Worm (Caenorhabditis elegans) whole organism, mixed stage, embryonic: ENCODE results near the gene sra-2.

ENCODE experiments used
- bed-3 ChIP-seq: fragments of 200-800 bp; sonication (Bioruptor generic); optimal IDR thresholded peaks from 3 replicates; lab custom pipeline; 2018; ENCODE audit warnings: mild to moderate bottlenecking, missing genetic modification characterization, moderate library complexity, missing compliant biosample characterization
- blmp-1 ChIP-seq: fragments of 150-350 bp; optimal IDR thresholded peaks from 2 replicates; lab custom pipeline; 2014; ENCODE audit warnings: missing biosample characterization, missing genetic modification characterization
- ceh-39 ChIP-seq: fragments of 150-350 bp; optimal IDR thresholded peaks from 2 replicates; lab custom pipeline; 2014; ENCODE audit warnings: missing biosample characterization, missing genetic modification characterization
- ceh-43 ChIP-seq: fragments of 200-800 bp; sonication (Bioruptor generic); optimal IDR thresholded peaks from 2 replicates; lab custom pipeline; 2018; ENCODE audit warnings: mild to moderate bottlenecking, missing genetic modification characterization, moderate library complexity, missing compliant biosample characterization
- ceh-83 ChIP-seq: fragments of 200-800 bp; sonication (Bioruptor generic); optimal IDR thresholded peaks from 2 replicates; lab custom pipeline; 2018; ENCODE audit warnings: mild to moderate bottlenecking, missing genetic modification characterization, missing compliant biosample characterization
- cnd-1 ChIP-seq: fragments of 200-800 bp; sonication (Bioruptor generic); optimal IDR thresholded peaks from 2 replicates; lab custom pipeline; 2018; ENCODE audit warnings: mild to moderate bottlenecking, missing genetic modification characterization, missing compliant biosample characterization
- elt-1 ChIP-seq: sonication (generic microtip); optimal IDR thresholded peaks from 2 replicates; lab custom pipeline; 2017; ENCODE audit warnings: missing genetic modification characterization, mild to moderate bottlenecking, missing compliant biosample characterization, antibody characterized with exemption, moderate library complexity, borderline replicate concordance; ENCODE audit not compliant: insufficient read depth
- elt-3 ChIP-seq: fragments of 150-350 bp; optimal IDR thresholded peaks from 2 replicates; lab custom pipeline; 2014; ENCODE audit warnings: missing biosample characterization, missing genetic modification characterization
- flh-1 ChIP-seq: fragments of 200-800 bp; sonication (Bioruptor generic); optimal IDR thresholded peaks from 2 replicates; lab custom pipeline; 2018; ENCODE audit warnings: mild to moderate bottlenecking, missing genetic modification characterization, moderate library complexity, missing compliant biosample characterization
- ham-2 ChIP-seq: fragments of 200-800 bp; sonication (Bioruptor generic); optimal IDR thresholded peaks from 2 replicates; lab custom pipeline; 2018; ENCODE audit warnings: mild to moderate bottlenecking, missing genetic modification characterization, missing compliant biosample characterization
- hlh-1 ChIP-seq: fragments of 150-350 bp; optimal IDR thresholded peaks from 2 replicates; lab custom pipeline; 2014; ENCODE audit warnings: missing biosample characterization, missing genetic modification reagents, missing genetic modification characterization
- lin-13 ChIP-seq: fragments of 150-350 bp; optimal IDR thresholded peaks from 2 replicates; lab custom pipeline; 2014; ENCODE audit warnings: missing biosample characterization, missing genetic modification characterization
- lin-32 ChIP-seq: fragments of 200-800 bp; sonication (Bioruptor generic); optimal IDR thresholded peaks from 2 replicates; lab custom pipeline; 2018; ENCODE audit warnings: mild to moderate bottlenecking, missing genetic modification characterization, missing compliant biosample characterization
- lsy-2 ChIP-seq: fragments of 150-350 bp; optimal IDR thresholded peaks from 2 replicates; lab custom pipeline; 2014; ENCODE audit warnings: missing biosample characterization, missing genetic modification characterization
- mab-5 ChIP-seq: fragments of 150-350 bp; optimal IDR thresholded peaks from 2 replicates; lab custom pipeline; 2014; ENCODE audit warnings: missing biosample characterization, missing genetic modification characterization
- mep-1 ChIP-seq: fragments of 150-350 bp; optimal IDR thresholded peaks from 2 replicates; lab custom pipeline; 2017; ENCODE audit warnings: missing biosample characterization, missing genetic modification reagents, missing genetic modification characterization, inconsistent platforms
- mls-2 ChIP-seq: sonication (generic microtip); optimal IDR thresholded peaks from 2 replicates; lab custom pipeline; 2016; ENCODE audit warnings: mild to moderate bottlenecking, missing genetic modification characterization, moderate library complexity, missing compliant biosample characterization
- nhr-12 ChIP-seq: fragments of 150-350 bp; optimal IDR thresholded peaks from 2 replicates; lab custom pipeline; 2014; ENCODE audit warnings: missing biosample characterization, missing genetic modification characterization
- nhr-2 ChIP-seq: fragments of 150-350 bp; optimal IDR thresholded peaks from 2 replicates; lab custom pipeline; 2014; ENCODE audit warnings: missing biosample characterization, missing genetic modification characterization
- nhr-237 ChIP-seq: fragments of 150-350 bp; optimal IDR thresholded peaks from 2 replicates; lab custom pipeline; 2014; ENCODE audit warnings: missing biosample characterization, missing genetic modification characterization
- nhr-28 ChIP-seq: fragments of 150-350 bp; optimal IDR thresholded peaks from 2 replicates; lab custom pipeline; 2014; ENCODE audit warnings: missing biosample characterization, missing genetic modification characterization
- nhr-76 ChIP-seq: sonication (generic microtip); optimal IDR thresholded peaks from 2 replicates; lab custom pipeline; 2017; ENCODE audit warnings: missing biosample characterization, missing genetic modification characterization
- pha-4 ChIP-seq: fragments of 150-350 bp; optimal IDR thresholded peaks from 2 replicates; lab custom pipeline; 2018; ENCODE audit warnings: missing biosample characterization, missing genetic modification reagents, missing genetic modification characterization
- sem-2 ChIP-seq: fragments of 200-800 bp; sonication (Bioruptor generic); optimal IDR thresholded peaks from 2 replicates; lab custom pipeline; 2018; ENCODE audit warnings: mild to moderate bottlenecking, missing genetic modification characterization, missing compliant biosample characterization
- snpc-4 ChIP-seq: fragments of 150-350 bp; optimal IDR thresholded peaks from 2 replicates; lab custom pipeline; 2014; ENCODE audit warnings: missing biosample characterization, missing genetic modification characterization
- tbx-8 ChIP-seq: fragments of 200-800 bp; sonication (Bioruptor generic); optimal IDR thresholded peaks from 2 replicates; lab custom pipeline; 2018; ENCODE audit warnings: mild to moderate bottlenecking, missing genetic modification characterization, moderate library complexity, missing compliant biosample characterization
- unc-120 ChIP-seq: sonication (generic microtip); optimal IDR thresholded peaks from 2 replicates; lab custom pipeline; 2017; ENCODE audit warnings: missing genetic modification characterization, missing compliant biosample characterization; ENCODE audit not compliant: poor library complexity, severe bottlenecking
- unc-39 ChIP-seq: fragments of 150-350 bp; optimal IDR thresholded peaks from 2 replicates; lab custom pipeline; 2014; ENCODE audit warnings: missing biosample characterization, missing genetic modification characterization
- unc-62 ChIP-seq: fragments of 150-350 bp; optimal IDR thresholded peaks from 2 replicates; lab custom pipeline; 2014; ENCODE audit warnings: missing biosample characterization, missing genetic modification reagents, missing genetic modification characterization
- ztf-11 ChIP-seq: fragments of 150-350 bp; optimal IDR thresholded peaks from 2 replicates; lab custom pipeline; 2014; ENCODE audit warnings: missing biosample characterization, missing genetic modification characterization

The sra-2 gene

ce11 chrII:9487337-9487950 lies 41.1 kb upstream of the sra-2 start, which contains the start of gene T19H5.4:
Gene T19H5.4, minus strand, starts transcription at chrII:9487387.
- no peak for TF ChIP-seq flh-1 (GFP tag; lab: Kevin White, UChicago)
- no peak for TF ChIP-seq nhr-28
- no peak for TF ChIP-seq lsy-2
- TF ChIP-seq nhr-237 = no peak
- no peak for TF ChIP-seq ham-2 (GFP tag; lab: Kevin White, UChicago)
- no peak for TF ChIP-seq nhr-2 (tag; lab: Kevin White, UChicago)
- TF ChIP-seq tbx-8 (GFP tag; lab: Kevin White, UChicago) = no peak
- no peak for TF ChIP-seq lin-13
- no peak for TF ChIP-seq snpc-4 (tag; lab: Kevin White, UChicago)
- TF ChIP-seq, all 35 proteins: peak for 0

ce11 chrII:9489922-9490321 lies 38.7 kb upstream of the sra-2 start:
- TF ChIP-seq pha-4 (tag; lab: Kevin White, UChicago) = no peak
- TF ChIP-seq sem-2 (GFP tag; lab: Kevin White, UChicago) = no peak
- no peak for TF ChIP-seq ceh-39 (tag; lab: Kevin White, UChicago)
- no peak for TF ChIP-seq mep-1 (tag; lab: Kevin White, UChicago)
- no peak for TF ChIP-seq unc-39 (tag; lab: Kevin White, UChicago)
- TF ChIP-seq lin-32 (GFP tag; lab: Kevin White, UChicago) = no peak
- no peak for TF ChIP-seq unc-62 (GFP tag; lab: Kevin White, UChicago)
- TF ChIP-seq elt-1 = no peak
- TF ChIP-seq ceh-83 (GFP tag; lab: Kevin White, UChicago) = no peak
- TF ChIP-seq ham-2 (GFP tag; lab: Kevin White, UChicago) = no peak
- TF ChIP-seq ztf-11 = no peak
- no peak for TF ChIP-seq mab-5 (tag; lab: Kevin White, UChicago)
- TF ChIP-seq bed-3 = no peak
- no peak for TF ChIP-seq snpc-4 (tag; lab: Kevin White, UChicago)
- TF ChIP-seq lin-13 = no peak
- no peak for TF ChIP-seq nhr-28

- TF ChIP-seq elt-3 (tag; lab: Kevin White, UChicago) = no peak
- no peak for TF ChIP-seq tbx-8 (GFP tag; lab: Kevin White, UChicago)
- no peak for TF ChIP-seq nhr-12 (tag; lab: Kevin White, UChicago)
- TF ChIP-seq elt-1 = no peak
- TF ChIP-seq, all 35 proteins: peak for 0
These were observed 38.0 kb upstream of the sra-2 start for ce11 chrII:9490589-9490988.

- TF ChIP-seq lsy-2 (peak; percentile 9), cnd-1 (tag; lab: Kevin White, UChicago) (peak; percentile 67), ceh-43 (GFP tag; lab: Kevin White, UChicago) (peak; percentile 24), unc-62 (GFP tag; lab: Kevin White, UChicago) (peak; percentile 53), nhr-28 (no peak), unc-120 (peak; percentile 29), mep-1 (tag; lab: Kevin White, UChicago) (peak; percentile 6), nhr-76 (tag; lab: Kevin White, UChicago) (no peak), nhr-237 (no peak), tbx-8 (GFP tag; lab: Kevin White, UChicago) (no peak), sem-2 (GFP tag; lab: Kevin White, UChicago) (no peak), ham-2 (GFP tag; lab: Kevin White, UChicago) (no peak), hlh-1 (peak; percentile 35), mls-2 (peak; percentile 64), ceh-39 (tag; lab: Kevin White, UChicago) (peak; percentile 51)
These were observed 37.5 kb upstream of the sra-2 start for ce11 chrII:9491045-9491444.

- TF ChIP-seq cnd-1 (tag; lab: Kevin White, UChicago) (no peak), blmp-1 (tag; lab: Kevin White, UChicago) (no peak), lsy-2 (no peak)
- TF ChIP-seq, all 35 proteins: peak for 0
These were observed 35.1 kb upstream of the sra-2 start for ce11 chrII:9493242-9494058.
